Worm (Caenorhabditis elegans): ENCODE results near the gene srlf-7.
A peak's percentile ranks its signal among the peaks of the same experiment; 100 is the strongest.

srlf-7 gene

DNA sequence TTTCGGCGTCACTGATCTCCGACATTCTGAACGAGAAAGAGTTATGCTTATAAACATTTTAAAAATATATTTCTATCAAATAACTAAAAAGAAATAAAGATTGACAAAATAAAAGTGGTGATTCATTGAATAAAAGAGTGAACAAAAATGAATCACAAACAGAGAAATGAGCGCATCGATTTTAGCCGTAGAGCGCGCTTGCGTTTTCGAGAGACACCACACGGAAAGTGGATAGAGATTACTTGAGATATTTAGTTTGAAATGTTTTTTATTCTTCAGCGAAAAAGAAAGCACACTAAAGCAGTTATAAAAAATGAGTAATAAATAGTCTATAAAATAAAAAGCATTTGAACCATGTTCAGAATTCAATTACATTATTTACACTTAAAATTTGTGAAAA lies 41.1 kb downstream of the srlf-7 start, which contains the start of gene cap-1:
Gene cap-1 (minus strand): TSS at position 26 of the 400 bp plus-strand sequence.
- TF ChIP-seq egl-27 (tag; optimal IDR thresholded peaks at IDR 0.05): no peak
- peak; percentile 35 for TF ChIP-seq ceh-82 (tag; optimal IDR thresholded peaks at IDR 0.05)
- TF ChIP-seq ceh-16 (tag; optimal IDR thresholded peaks at IDR 0.05): no peak
- peak; percentile 80 for TF ChIP-seq snpc-4 (tag; optimal IDR thresholded peaks at IDR 0.05)
- TF ChIP-seq daf-12 (tag; optimal IDR thresholded peaks at IDR 0.05): no peak
- TF ChIP-seq egl-5 (tag; optimal IDR thresholded peaks at IDR 0.05): peak; percentile 52
- peak; percentile 53 for TF ChIP-seq pqm-1 (tag; optimal IDR thresholded peaks at IDR 0.05)
- no peak for TF ChIP-seq ZK546.5 (tag; optimal IDR thresholded peaks at IDR 0.05)
- TF ChIP-seq lsy-12 (tag; optimal IDR thresholded peaks at IDR 0.05): no peak
- TF ChIP-seq jun-1 (tag; optimal IDR thresholded peaks at IDR 0.05): peak; percentile 28
- no peak for TF ChIP-seq skn-1 (tag; optimal IDR thresholded peaks at IDR 0.05)
- TF ChIP-seq nhr-23 (tag; optimal IDR thresholded peaks at IDR 0.05): peak; percentile 82
- no peak for TF ChIP-seq mml-1 (tag; optimal IDR thresholded peaks at IDR 0.05)
- TF ChIP-seq ama-1 (optimal IDR thresholded peaks at IDR 0.05): no peak
- peak; percentile 68 for TF ChIP-seq nfya-1 (tag; optimal IDR thresholded peaks at IDR 0.05; ENCODE audit: insufficient read depth)
- TF ChIP-seq fkh-10 (GFP tag; optimal IDR thresholded peaks at IDR 0.05): no peak
- no peak for TF ChIP-seq nhr-77 (tag; optimal IDR thresholded peaks at IDR 0.05)
- peak; percentile 92 for TF ChIP-seq pha-4 (tag; optimal IDR thresholded peaks at IDR 0.05)
- TF ChIP-seq hmg-11 (tag; optimal IDR thresholded peaks at IDR 0.05): peak; percentile 72
- peak; percentile 44 for TF ChIP-seq nhr-25 (tag; optimal IDR thresholded peaks at IDR 0.05)
- TF ChIP-seq lin-15B (tag; optimal IDR thresholded peaks at IDR 0.05): peak; percentile 88
- no peak for TF ChIP-seq ztf-4 (tag; optimal IDR thresholded peaks at IDR 0.05)
- TF ChIP-seq nhr-43 (tag; optimal IDR thresholded peaks at IDR 0.05; ENCODE audit: poor library complexity, severe bottlenecking): no peak
- no peak for TF ChIP-seq nhr-76 (tag; optimal IDR thresholded peaks at IDR 0.05)
- peak; percentile 33 for TF ChIP-seq elt-2 (tag; optimal IDR thresholded peaks at IDR 0.05)
- no peak for TF ChIP-seq fkh-2 (tag; optimal IDR thresholded peaks at IDR 0.05)
- no peak for TF ChIP-seq lin-39 (tag; optimal IDR thresholded peaks at IDR 0.05)
- TF ChIP-seq sea-2 (GFP tag; optimal IDR thresholded peaks at IDR 0.05): no peak
- TF ChIP-seq nhr-67 (tag; optimal IDR thresholded peaks at IDR 0.05): no peak
- TF ChIP-seq unc-62 (GFP tag; optimal IDR thresholded peaks at IDR 0.05): no peak
- peak; percentile 73 for TF ChIP-seq ceh-28 (tag; optimal IDR thresholded peaks at IDR 0.05)
- TF ChIP-seq R02D3.7 (tag; optimal IDR thresholded peaks at IDR 0.05): no peak
- TF ChIP-seq nhr-237 (tag; optimal IDR thresholded peaks at IDR 0.05): no peak
- TF ChIP-seq mdl-1 (tag; optimal IDR thresholded peaks at IDR 0.05): no peak
- no peak for TF ChIP-seq ceh-9 (tag; optimal IDR thresholded peaks at IDR 0.05)
- no peak for TF ChIP-seq elt-1 (tag; optimal IDR thresholded peaks at IDR 0.05)
- TF ChIP-seq fos-1 (tag; optimal IDR thresholded peaks at IDR 0.05): peak; percentile 50
- TF ChIP-seq elt-3 (tag; optimal IDR thresholded peaks at IDR 0.05): no peak

DNA sequence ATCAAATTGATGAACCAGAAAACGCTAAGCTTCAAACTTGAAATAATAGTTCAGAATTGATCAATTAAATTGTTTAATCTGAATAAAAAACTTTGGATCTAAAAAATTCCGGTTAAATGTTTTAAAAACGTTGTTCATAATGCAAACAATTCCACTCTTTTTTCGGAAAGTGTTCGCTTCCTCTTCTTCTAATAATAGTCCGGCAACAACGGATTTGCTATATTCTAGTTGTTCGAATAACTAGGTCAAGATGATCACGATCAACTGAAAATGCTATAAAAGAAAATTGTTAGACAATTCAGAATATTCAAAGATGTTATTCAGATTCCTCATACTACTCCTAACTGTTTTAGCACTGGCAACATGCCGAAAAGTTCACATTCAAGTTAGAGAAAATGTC lies 41.8 kb downstream of the srlf-7 start, which contains the start of gene D2024.4:
Gene D2024.4 (plus strand): TSS at position 301 of the 400 bp plus-strand sequence.
- TF ChIP-seq R02D3.7 (tag; optimal IDR thresholded peaks at IDR 0.05) (no peak), mdl-1 (tag; optimal IDR thresholded peaks at IDR 0.05) (no peak), pha-4 (tag; optimal IDR thresholded peaks at IDR 0.05) (no peak), daf-12 (tag; optimal IDR thresholded peaks at IDR 0.05) (no peak), mml-1 (tag; optimal IDR thresholded peaks at IDR 0.05) (no peak), nhr-76 (tag; optimal IDR thresholded peaks at IDR 0.05) (no peak)

ce11 chrIV:7233566-7234014 lies 44.5 kb downstream of the srlf-7 start:
- TF ChIP-seq lin-39 (tag; optimal IDR thresholded peaks at IDR 0.05) (peak; percentile 7), nfya-1 (tag; optimal IDR thresholded peaks at IDR 0.05; ENCODE audit: insufficient read depth) (peak; percentile 19), ztf-11 (tag; optimal IDR thresholded peaks at IDR 0.05) (no peak), nhr-67 (tag; optimal IDR thresholded peaks at IDR 0.05) (no peak), egl-5 (tag; optimal IDR thresholded peaks at IDR 0.05) (peak; percentile 57), eor-1 (tag; optimal IDR thresholded peaks at IDR 0.05) (no peak), nhr-77 (tag; optimal IDR thresholded peaks at IDR 0.05) (no peak), ama-1 (optimal IDR thresholded peaks at IDR 0.05) (no peak), nhr-237 (tag; optimal IDR thresholded peaks at IDR 0.05) (no peak), ceh-16 (tag; optimal IDR thresholded peaks at IDR 0.05) (no peak), ceh-9 (tag; optimal IDR thresholded peaks at IDR 0.05) (no peak), ceh-82 (tag; optimal IDR thresholded peaks at IDR 0.05) (no peak), nhr-76 (tag; optimal IDR thresholded peaks at IDR 0.05) (no peak), egl-27 (tag; optimal IDR thresholded peaks at IDR 0.05) (no peak), daf-12 (tag; optimal IDR thresholded peaks at IDR 0.05) (no peak), pha-4 (tag; optimal IDR thresholded peaks at IDR 0.05) (no peak), R02D3.7 (tag; optimal IDR thresholded peaks at IDR 0.05) (no peak), nhr-23 (tag; optimal IDR thresholded peaks at IDR 0.05) (no peak), zag-1 (tag; optimal IDR thresholded peaks at IDR 0.05) (no peak), unc-39 (tag; optimal IDR thresholded peaks at IDR 0.05) (no peak), ztf-4 (tag; optimal IDR thresholded peaks at IDR 0.05) (no peak), nhr-43 (tag; optimal IDR thresholded peaks at IDR 0.05; ENCODE audit: poor library complexity, severe bottlenecking) (peak; percentile 72), ceh-28 (tag; optimal IDR thresholded peaks at IDR 0.05) (no peak), snpc-4 (tag; optimal IDR thresholded peaks at IDR 0.05) (no peak)

Data from whole organism, L3 larva.